Fruit fly (Drosophila melanogaster) Kc167 (cell line): Measurements from ENCODE around the gene Kr-h1.

Source experiments
- h ChIP-seq: fragments of >200 bp; optimal IDR thresholded peaks from 3 replicates; lab custom pipeline; 2018; ENCODE audit warnings: missing external identifiers
- insv ChIP-seq: fragments of >200 bp; optimal IDR thresholded peaks from 3 replicates; lab custom pipeline; 2018; ENCODE audit warnings: missing external identifiers
- psq ChIP-seq: fragments of >200 bp; optimal IDR thresholded peaks from 2 replicates; lab custom pipeline; 2017; ENCODE audit warnings: missing external identifiers
- ttk ChIP-seq: sonication (Bioruptor generic); optimal IDR thresholded peaks from 2 replicates; lab custom pipeline; 2017; ENCODE audit warnings: missing external identifiers

DNA sequence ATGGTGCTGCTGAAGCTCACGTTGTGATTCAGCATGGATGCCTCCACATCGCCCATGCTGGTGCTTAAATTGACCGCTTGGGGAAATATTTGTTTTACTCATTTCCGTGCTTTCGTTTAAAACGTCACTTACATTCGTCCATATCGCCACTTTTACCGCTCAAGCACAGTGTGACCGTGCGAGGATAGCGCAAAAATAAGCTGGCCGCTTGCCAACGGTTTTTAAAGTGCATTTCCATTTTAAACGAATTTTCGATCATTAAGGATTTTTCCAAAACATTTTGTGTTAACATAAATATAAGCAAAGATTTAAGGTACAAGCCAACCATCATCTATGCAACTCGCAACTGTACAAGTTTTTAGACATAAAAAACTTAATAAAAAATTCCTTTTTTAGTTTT lies 45.1 kb downstream of the Kr-h1 start, which contains the start of gene WDR79:
- TF ChIP-seq psq (lab: Kevin White, UChicago) = no peak
- no peak for TF ChIP-seq h (lab: Kevin White, UChicago)
- TF ChIP-seq ttk (lab: Kevin White, UChicago) = no peak
- no peak for TF ChIP-seq insv (lab: Kevin White, UChicago)
